Fruit fly (Drosophila melanogaster) whole organism, embryonic: ENCODE measurements around the gene CG12783.

Source experiments
- CG10147 ChIP-seq: fragments of 200-800 bp; sonication (Bioruptor generic); optimal IDR thresholded peaks from 2 replicates; lab custom pipeline; 2019; ENCODE audit warnings: missing biosample characterization, mild to moderate bottlenecking, missing genetic modification characterization, moderate library complexity
- CG1024 ChIP-seq: fragments of 200-800 bp; sonication (Bioruptor generic); IDR thresholded peaks from 2 replicates; pipeline ENCODE4 v1.3.6; 2022; ENCODE audit warnings: missing biosample characterization, missing genetic modification characterization
- CG13287 ChIP-seq: fragments of 200-800 bp; sonication (Bioruptor generic); IDR thresholded peaks from 2 replicates; pipeline ENCODE4 v1.3.6; 2022; ENCODE audit warnings: missing biosample characterization, missing genetic modification characterization; ENCODE audit not compliant: partially characterized antibody
- CG14860 ChIP-seq: fragments of 200-800 bp; sonication (Bioruptor generic); IDR thresholded peaks from 3 replicates; pipeline ENCODE4 v1.3.6; 2022; ENCODE audit warnings: missing biosample characterization, missing genetic modification characterization; ENCODE audit not compliant: partially characterized antibody
- CG15601 ChIP-seq: fragments of 200-800 bp; sonication (Bioruptor generic); optimal IDR thresholded peaks from 3 replicates; lab custom pipeline; 2019; ENCODE audit warnings: missing biosample characterization, mild to moderate bottlenecking, missing genetic modification characterization, moderate library complexity
- CG1603 ChIP-seq: fragments of 200-800 bp; sonication (Bioruptor generic); optimal IDR thresholded peaks from 2 replicates; lab custom pipeline; 2019; ENCODE audit warnings: missing biosample characterization, mild to moderate bottlenecking, missing genetic modification characterization, moderate library complexity
- CG16813 ChIP-seq: fragments of 200-800 bp; sonication (Bioruptor generic); IDR thresholded peaks from 3 replicates; pipeline ENCODE4 v1.3.6; 2022; ENCODE audit warnings: missing biosample characterization, missing genetic modification characterization; ENCODE audit not compliant: partially characterized antibody
- CG2116 ChIP-seq: fragments of 200-800 bp; sonication (Bioruptor generic); optimal IDR thresholded peaks from 3 replicates; lab custom pipeline; 2018; ENCODE audit warnings: missing biosample characterization, mild to moderate bottlenecking, missing genetic modification characterization
- CG34224 ChIP-seq: fragments of 200-800 bp; sonication (Bioruptor generic); IDR thresholded peaks from 3 replicates; pipeline ENCODE4 v1.3.6; 2022; ENCODE audit warnings: missing biosample characterization, missing genetic modification characterization; ENCODE audit not compliant: partially characterized antibody
- CG3995 ChIP-seq: fragments of 200-800 bp; sonication (Bioruptor generic); optimal IDR thresholded peaks from 3 replicates; lab custom pipeline; 2016; ENCODE audit warnings: missing biosample characterization, missing genetic modification characterization
- CG6683 ChIP-seq: fragments of 200-800 bp; sonication (Bioruptor generic); optimal IDR thresholded peaks from 2 replicates; lab custom pipeline; 2017; ENCODE audit warnings: missing biosample characterization, mild to moderate bottlenecking, missing genetic modification characterization, missing genetic modification reagents
- CG7963 ChIP-seq: fragments of 200-800 bp; sonication (Bioruptor generic); IDR thresholded peaks from 3 replicates; pipeline ENCODE4 v1.3.6; 2022; ENCODE audit warnings: missing biosample characterization, missing genetic modification characterization; ENCODE audit not compliant: partially characterized antibody
- CG8281 ChIP-seq: fragments of 200-800 bp; sonication (Bioruptor generic); optimal IDR thresholded peaks from 2 replicates; lab custom pipeline; 2018; ENCODE audit warnings: missing biosample characterization, mild to moderate bottlenecking, missing genetic modification characterization, moderate library complexity
- Dek ChIP-seq: fragments of 200-800 bp; sonication (Bioruptor generic); optimal IDR thresholded peaks from 3 replicates; lab custom pipeline; 2019; ENCODE audit warnings: missing biosample characterization, mild to moderate bottlenecking, missing genetic modification characterization, moderate library complexity
- E2f2 ChIP-seq: fragments of 200-800 bp; sonication (Bioruptor generic); IDR thresholded peaks from 2 replicates; pipeline ENCODE4 v1.3.6; 2022; ENCODE audit warnings: missing biosample characterization, missing genetic modification characterization
- Ets65A ChIP-seq: fragments of 200-800 bp; sonication (Bioruptor generic); peaks from one replicate; lab custom pipeline; 2016; ENCODE audit warnings: missing biosample characterization, missing genetic modification characterization
- Gsc ChIP-seq: fragments of 200-800 bp; sonication (Bioruptor generic); IDR thresholded peaks from 2 replicates; pipeline ENCODE4 v1.3.6; 2022; ENCODE audit warnings: missing biosample characterization, missing genetic modification characterization
- MBD-R2 ChIP-seq: fragments of 200-800 bp; sonication (Bioruptor generic); IDR thresholded peaks from 2 replicates; pipeline ENCODE4 v1.3.6; 2022; ENCODE audit warnings: missing biosample characterization, missing genetic modification characterization
- MESR4 ChIP-seq: fragments of 200-800 bp; sonication (Bioruptor generic); optimal IDR thresholded peaks from 2 replicates; lab custom pipeline; 2018; ENCODE audit warnings: missing biosample characterization, mild to moderate bottlenecking, missing genetic modification characterization, moderate library complexity
- Mad ChIP-seq: fragments of 200-800 bp; sonication (Bioruptor generic); optimal IDR thresholded peaks from 2 replicates; lab custom pipeline; 2016; ENCODE audit warnings: missing biosample characterization, missing genetic modification characterization
- Mes4 ChIP-seq: fragments of 200-800 bp; sonication (Bioruptor generic); optimal IDR thresholded peaks from 2 replicates; lab custom pipeline; 2016; ENCODE audit warnings: missing biosample characterization, missing genetic modification characterization
- Opbp ChIP-seq: fragments of 200-800 bp; sonication (Bioruptor generic); IDR thresholded peaks from 3 replicates; pipeline ENCODE4 v1.3.6; 2022; ENCODE audit warnings: missing biosample characterization, missing genetic modification characterization; ENCODE audit not compliant: partially characterized antibody
- PHDP ChIP-seq: fragments of 200-800 bp; sonication (Bioruptor generic); optimal IDR thresholded peaks from 3 replicates; lab custom pipeline; 2018; ENCODE audit warnings: missing biosample characterization, mild to moderate bottlenecking, missing genetic modification characterization, moderate library complexity
- Ravus ChIP-seq: fragments of 200-800 bp; sonication (Bioruptor generic); IDR thresholded peaks from 2 replicates; pipeline ENCODE4 v1.3.6; 2022; ENCODE audit warnings: missing biosample characterization, missing genetic modification characterization
- Scr ChIP-seq: fragments of 200-800 bp; sonication (Bioruptor generic); IDR thresholded peaks from 2 replicates; pipeline ENCODE4 v1.3.6; 2022; ENCODE audit warnings: missing biosample characterization, missing genetic modification characterization; ENCODE audit not compliant: partially characterized antibody
- Sry-δ ChIP-seq: fragments of 200-800 bp; sonication (Bioruptor generic); optimal IDR thresholded peaks from 2 replicates; lab custom pipeline; 2016; ENCODE audit warnings: missing biosample characterization, missing genetic modification characterization
- amos ChIP-seq: fragments of 200-800 bp; sonication (Bioruptor generic); IDR thresholded peaks from 2 replicates; pipeline ENCODE4 v1.3.6; 2022; ENCODE audit warnings: missing biosample characterization, missing genetic modification characterization; ENCODE audit not compliant: partially characterized antibody
- ato ChIP-seq: fragments of 200-800 bp; sonication (Bioruptor generic); IDR thresholded peaks from 2 replicates; pipeline ENCODE4 v1.3.6; 2022; ENCODE audit warnings: missing biosample characterization, missing genetic modification characterization; ENCODE audit not compliant: partially characterized antibody
- bbx ChIP-seq: fragments of 200-800 bp; sonication (Bioruptor generic); IDR thresholded peaks from 2 replicates; pipeline ENCODE4 v1.3.6; 2022; ENCODE audit warnings: missing biosample characterization, missing genetic modification characterization; ENCODE audit not compliant: partially characterized antibody
- bowl ChIP-seq: fragments of 200-800 bp; sonication (Bioruptor generic); IDR thresholded peaks from 2 replicates; pipeline ENCODE4 v1.3.6; 2022; ENCODE audit warnings: missing biosample characterization, missing genetic modification characterization
- crp ChIP-seq, 2 experiments: fragments of 200-800 bp; sonication (Bioruptor generic); optimal IDR thresholded peaks; 2 replicates in 1 of 2; 3 replicates in 1 of 2; lab custom pipeline; 2017; ENCODE audit warnings: missing biosample characterization in 2 of 2, missing genetic modification characterization in 2 of 2, mild to moderate bottlenecking in 1 of 2, moderate library complexity in 1 of 2
- gcm ChIP-seq: fragments of 200-800 bp; sonication (Bioruptor generic); optimal IDR thresholded peaks from 2 replicates; lab custom pipeline; 2019; ENCODE audit warnings: missing biosample characterization, mild to moderate bottlenecking, missing genetic modification characterization, moderate library complexity
- gt ChIP-seq: fragments of 200-800 bp; sonication (Bioruptor generic); IDR thresholded peaks from 2 replicates; pipeline ENCODE4 v1.3.6; 2022; ENCODE audit warnings: missing biosample characterization, missing genetic modification characterization
- hbn ChIP-seq: fragments of 200-800 bp; sonication (Bioruptor generic); IDR thresholded peaks from 2 replicates; pipeline ENCODE4 v1.3.6; 2022; ENCODE audit warnings: missing biosample characterization, missing genetic modification characterization; ENCODE audit not compliant: partially characterized antibody
- inv ChIP-seq: fragments of 200-800 bp; sonication (Bioruptor generic); IDR thresholded peaks from 2 replicates; pipeline ENCODE4 v1.3.6; 2022; ENCODE audit warnings: missing biosample characterization, missing genetic modification characterization; ENCODE audit not compliant: partially characterized antibody
- pb ChIP-seq: fragments of 200-800 bp; sonication (Bioruptor generic); optimal IDR thresholded peaks from 3 replicates; lab custom pipeline; 2016; ENCODE audit warnings: missing biosample characterization, missing genetic modification characterization
- pzg ChIP-seq: fragments of 200-800 bp; sonication (Bioruptor generic); optimal IDR thresholded peaks from 3 replicates; lab custom pipeline; 2018; ENCODE audit warnings: missing biosample characterization, mild to moderate bottlenecking, missing genetic modification characterization, moderate library complexity
- sna ChIP-seq: fragments of 200-800 bp; sonication (Bioruptor generic); IDR thresholded peaks from 2 replicates; pipeline ENCODE4 v1.3.6; 2022; ENCODE audit warnings: missing biosample characterization, missing genetic modification characterization; ENCODE audit not compliant: partially characterized antibody
- stc ChIP-seq: fragments of 200-800 bp; sonication (Bioruptor generic); IDR thresholded peaks from 2 replicates; pipeline ENCODE4 v1.3.6; 2022; ENCODE audit warnings: missing biosample characterization, missing genetic modification characterization
- stwl ChIP-seq: fragments of 200-800 bp; sonication (Bioruptor generic); optimal IDR thresholded peaks from 3 replicates; lab custom pipeline; 2018; ENCODE audit warnings: missing biosample characterization, mild to moderate bottlenecking, missing genetic modification characterization, moderate library complexity
- tna ChIP-seq: fragments of 200-800 bp; sonication (Bioruptor generic); IDR thresholded peaks from 2 replicates; pipeline ENCODE4 v1.3.6; 2022; ENCODE audit warnings: missing biosample characterization, missing genetic modification characterization; ENCODE audit not compliant: partially characterized antibody
- toy ChIP-seq: fragments of 200-800 bp; sonication (Bioruptor generic); IDR thresholded peaks from 2 replicates; pipeline ENCODE4 v1.3.6; 2022; ENCODE audit warnings: missing biosample characterization, missing genetic modification characterization
- trem ChIP-seq: fragments of 200-800 bp; optimal IDR thresholded peaks from 3 replicates; lab custom pipeline; 2019; ENCODE audit warnings: missing biosample characterization, mild to moderate bottlenecking, missing genetic modification characterization, moderate library complexity
- vnd ChIP-seq: fragments of 200-800 bp; sonication (Bioruptor generic); IDR thresholded peaks from 3 replicates; pipeline ENCODE4 v1.3.6; 2022; ENCODE audit warnings: missing biosample characterization, missing genetic modification characterization; ENCODE audit not compliant: partially characterized antibody
- zen2 ChIP-seq: fragments of 200-800 bp; sonication (Bioruptor generic); IDR thresholded peaks from 3 replicates; pipeline ENCODE4 v1.3.6; 2022; ENCODE audit warnings: missing biosample characterization, missing genetic modification characterization; ENCODE audit not compliant: partially characterized antibody

Gene CG12783

dm6 chr3R:16652091-16652490 is 38.9 kb upstream of the CG12783 start, which contains the start of gene CG14907 (continued):
- TF ChIP-seq CG1603 (peak; percentile 27), MBD-R2 (GFP tag; lab: Robert Waterston, UW) (peak; percentile 68), amos (GFP tag; lab: Robert Waterston, UW) (peak; percentile 63; the same call in 1 of the 2 replicates), inv (GFP tag; lab: Robert Waterston, UW) (0 out of 2 replicates have a peak, but pooled peaks have one; percentile 15), tna (GFP tag; lab: Robert Waterston, UW) (peak; percentile 68), sna (GFP tag; lab: Robert Waterston, UW) (peak; percentile 75), CG1024 (GFP tag; lab: Robert Waterston, UW) (no peak), Opbp (GFP tag; lab: Robert Waterston, UW) (peak; percentile 55; the same call in 2 of the 3 replicates), zen2 (GFP tag; lab: Robert Waterston, UW) (peak; percentile 56; the same call in 1 of the 3 replicates), Ets65A (no peak), CG34224 (GFP tag; lab: Robert Waterston, UW) (peak; percentile 69), CG10147 (peak; percentile 20), Ravus (GFP tag; lab: Robert Waterston, UW) (no peak), PHDP (tag; lab: Kevin White, UChicago) (peak; percentile 7), E2f2 (GFP tag; lab: Robert Waterston, UW) (peak; percentile 91), crp (GFP tag; optimal IDR thresholded peaks at IDR 0.05; lab: Kevin White, UChicago) (peak in 1 of 2 experiments; percentile 84), MESR4 (peak; percentile 68)
- TF ChIP-seq, all 482 proteins: peak for 72

dm6 chr3R:16650950-16651349 is 37.8 kb upstream of the CG12783 start, which contains the start of gene Mettl4:
Gene Mettl4, minus strand, starts transcription at chr3R:16651157.
- no peak for TF ChIP-seq toy
- TF ChIP-seq CG14860 (GFP tag; lab: Robert Waterston, UW), result peak; percentile 51; the same call in 1 of the 3 replicates
- no peak for TF ChIP-seq Dek (tag; lab: Kevin White, UChicago)
- TF ChIP-seq hbn (GFP tag; lab: Robert Waterston, UW), result peak; percentile 61
- TF ChIP-seq sna (GFP tag; lab: Robert Waterston, UW), result peak; percentile 47
- TF ChIP-seq bbx (GFP tag; lab: Robert Waterston, UW), result peak; percentile 70
- TF ChIP-seq CG2116, result peak; percentile 98
- TF ChIP-seq bowl (GFP tag; lab: Robert Waterston, UW), result no peak
- peak; percentile 68 for TF ChIP-seq Scr (GFP tag; lab: Robert Waterston, UW)
- no peak for TF ChIP-seq gt
- peak; percentile 63; the same call in 2 of the 3 replicates for TF ChIP-seq CG7963 (GFP tag; lab: Robert Waterston, UW)
- TF ChIP-seq CG15601 (tag; lab: Kevin White, UChicago), result no peak
- TF ChIP-seq trem (tag; lab: Kevin White, UChicago), result peak; percentile 16
- peak; percentile 82 for TF ChIP-seq CG13287 (GFP tag; lab: Robert Waterston, UW)
- TF ChIP-seq gcm, result no peak
- TF ChIP-seq stc (GFP tag; lab: Robert Waterston, UW), result no peak
- TF ChIP-seq CG3995 (GFP tag; lab: Kevin White, UChicago), result peak; percentile 64
- TF ChIP-seq Mad, result no peak
- TF ChIP-seq zen2 (GFP tag; lab: Robert Waterston, UW), result peak; percentile 50; the same call in 1 of the 3 replicates
- no peak for TF ChIP-seq pb
- TF ChIP-seq Gsc (GFP tag; lab: Robert Waterston, UW), result no peak
- TF ChIP-seq MBD-R2 (GFP tag; lab: Robert Waterston, UW), result peak; percentile 62
- no peak for TF ChIP-seq CG8281 (tag; lab: Kevin White, UChicago)
- peak; percentile 8 for TF ChIP-seq CG1603
- peak; percentile 62 for TF ChIP-seq CG16813
- peak; percentile 84 for TF ChIP-seq stwl (tag; lab: Kevin White, UChicago)
- TF ChIP-seq CG6683, result no peak
- peak; percentile 53; the same call in 1 of the 2 replicates for TF ChIP-seq ato (GFP tag; lab: Robert Waterston, UW)
- TF ChIP-seq tna (GFP tag; lab: Robert Waterston, UW), result peak; percentile 64; the same call in 1 of the 2 replicates
- TF ChIP-seq Mes4, result no peak
- TF ChIP-seq pzg (GFP tag; lab: Kevin White, UChicago), result peak; percentile 50
- TF ChIP-seq vnd, result peak; percentile 54; the same call in 1 of the 3 replicates
- peak; percentile 62 for TF ChIP-seq Sry-δ (GFP tag; lab: Kevin White, UChicago)
